Worm (Caenorhabditis elegans) whole organism, L4 larva: ENCODE results near the gene Y55F3AM.9.

Experiments
- fos-1 ChIP-seq: fragments of 150-350 bp; optimal IDR thresholded peaks from 2 replicates; lab custom pipeline; 2014; ENCODE audit warnings: missing biosample characterization, missing genetic modification characterization
- lin-13 ChIP-seq: fragments of 150-350 bp; optimal IDR thresholded peaks from 2 replicates; lab custom pipeline; 2014; ENCODE audit warnings: missing biosample characterization, missing genetic modification reagents, missing genetic modification characterization
- lin-29 ChIP-seq: fragments of 200-800 bp; sonication (Bioruptor generic); IDR thresholded peaks from 2 replicates; pipeline ENCODE4 v1.3.6; 2022; ENCODE audit warnings: missing genetic modification reagents, missing genetic modification characterization, missing compliant biosample characterization
- mdl-1 ChIP-seq, 2 experiments: fragments of 150-350 bp in 1 of 2; sonication (generic microtip) in 1 of 2; optimal IDR thresholded peaks; 2 replicates each; lab custom pipeline; 2014 to 2017; ENCODE audit warnings: missing biosample characterization in 2 of 2, missing genetic modification characterization in 2 of 2
- nhr-237 ChIP-seq: sonication (generic microtip); optimal IDR thresholded peaks from 2 replicates; lab custom pipeline; 2017; ENCODE audit warnings: missing biosample characterization, missing genetic modification characterization
- nhr-76 ChIP-seq: fragments of 150-350 bp; optimal IDR thresholded peaks from 2 replicates; lab custom pipeline; 2014; ENCODE audit warnings: missing biosample characterization, missing genetic modification characterization
- pha-4 ChIP-seq, 2 experiments: fragments of 150-350 bp in 1 of 2; fragments of 200-800 bp in 1 of 2; sonication (Bioruptor generic) in 1 of 2; IDR thresholded peaks in 1 of 2; optimal IDR thresholded peaks in 1 of 2; 2 replicates each; pipeline versions ENCODE4 v1.3.6 to Lab custom; 2014 to 2022; ENCODE audit warnings: missing genetic modification characterization in 2 of 2, missing genetic modification reagents in 2 of 2, missing biosample characterization in 1 of 2, missing compliant biosample characterization in 1 of 2
- unc-130 ChIP-seq: sonication (generic microtip); optimal IDR thresholded peaks from 2 replicates; lab custom pipeline; 2016; ENCODE audit warnings: missing genetic modification reagents, missing genetic modification characterization, missing compliant biosample characterization
- zip-2 ChIP-seq: fragments of 150-350 bp; optimal IDR thresholded peaks from 2 replicates; lab custom pipeline; 2014; ENCODE audit warnings: missing biosample characterization, missing genetic modification characterization

ce11 chrIV:1058504-1058903, 49.0 kb upstream of the Y55F3AM.9 start:
- no peak for TF ChIP-seq nhr-76 (tag; lab: Kevin White, UChicago)
- TF ChIP-seq lin-29, result no peak
- TF ChIP-seq nhr-237 (tag; lab: Kevin White, UChicago), result no peak
- TF ChIP-seq fos-1 (tag; lab: Kevin White, UChicago), result no peak
- no peak for TF ChIP-seq lin-13 (GFP tag; lab: Kevin White, UChicago)
- no peak for TF ChIP-seq zip-2 (tag; lab: Kevin White, UChicago)
- TF ChIP-seq pha-4 (GFP tag; IDR thresholded peaks at IDR 0.05; lab: Robert Waterston, UW), result no peak
- no peak for TF ChIP-seq pha-4 (tag; optimal IDR thresholded peaks at IDR 0.05; lab: Kevin White, UChicago)
- no peak for TF ChIP-seq unc-130
- no peak for TF ChIP-seq mdl-1 (tag; optimal IDR thresholded peaks at IDR 0.05; lab: Kevin White, UChicago)
